Fruit fly (Drosophila melanogaster) whole organism, embryonic: ENCODE results near the gene zen.

Source experiments
- Ada2b ChIP-seq: fragments of 200-800 bp; sonication (Bioruptor generic); IDR thresholded peaks from 2 replicates; pipeline ENCODE4 v1.3.6; 2022; ENCODE audit warnings: missing biosample characterization, missing genetic modification characterization
- C15 ChIP-seq: fragments of 200-800 bp; sonication (Bioruptor generic); IDR thresholded peaks from 3 replicates; pipeline ENCODE4 v1.3.6; 2022; ENCODE audit warnings: missing biosample characterization, missing genetic modification characterization
- CG10267 ChIP-seq: fragments of 200-800 bp; sonication (Bioruptor generic); optimal IDR thresholded peaks from 2 replicates; lab custom pipeline; 2018; ENCODE audit warnings: missing biosample characterization, mild to moderate bottlenecking, missing genetic modification characterization, moderate library complexity
- CG10654 ChIP-seq: fragments of 200-800 bp; sonication (Bioruptor generic); optimal IDR thresholded peaks from 2 replicates; lab custom pipeline; 2016; ENCODE audit warnings: missing biosample characterization, missing genetic modification characterization
- CG10979 ChIP-seq: fragments of 200-800 bp; sonication (Bioruptor generic); optimal IDR thresholded peaks from 2 replicates; lab custom pipeline; 2018; ENCODE audit warnings: missing biosample characterization, mild to moderate bottlenecking, missing genetic modification characterization, moderate library complexity
- CG14710 ChIP-seq: fragments of 200-800 bp; sonication (Bioruptor generic); optimal IDR thresholded peaks from 3 replicates; lab custom pipeline; 2019; ENCODE audit warnings: missing biosample characterization, mild to moderate bottlenecking, missing genetic modification characterization, moderate library complexity
- CG14860 ChIP-seq: fragments of 200-800 bp; sonication (Bioruptor generic); IDR thresholded peaks from 3 replicates; pipeline ENCODE4 v1.3.6; 2022; ENCODE audit warnings: missing biosample characterization, missing genetic modification characterization; ENCODE audit not compliant: partially characterized antibody
- CG15479 ChIP-seq: fragments of 200-800 bp; sonication (Bioruptor generic); optimal IDR thresholded peaks from 3 replicates; lab custom pipeline; 2019; ENCODE audit warnings: missing biosample characterization, mild to moderate bottlenecking, missing genetic modification characterization, moderate library complexity
- CG15696 ChIP-seq: fragments of 200-800 bp; sonication (Bioruptor generic); optimal IDR thresholded peaks from 2 replicates; lab custom pipeline; 2019; ENCODE audit warnings: missing biosample characterization, mild to moderate bottlenecking, missing genetic modification characterization, moderate library complexity
- CG16815 ChIP-seq: fragments of 200-800 bp; sonication (Bioruptor generic); optimal IDR thresholded peaks from 3 replicates; lab custom pipeline; 2017; ENCODE audit warnings: missing biosample characterization, mild to moderate bottlenecking, missing genetic modification characterization
- CG18262 ChIP-seq: fragments of 200-800 bp; optimal IDR thresholded peaks from 3 replicates; lab custom pipeline; 2019; ENCODE audit warnings: missing biosample characterization, mild to moderate bottlenecking, missing genetic modification characterization, moderate library complexity
- CG18619 ChIP-seq: fragments of 200-800 bp; sonication (Bioruptor generic); optimal IDR thresholded peaks from 3 replicates; lab custom pipeline; 2017; ENCODE audit warnings: missing biosample characterization, mild to moderate bottlenecking, missing genetic modification characterization
- CG18764 ChIP-seq: fragments of 200-800 bp; sonication (Bioruptor generic); optimal IDR thresholded peaks from 3 replicates; lab custom pipeline; 2016; ENCODE audit warnings: missing biosample characterization, missing genetic modification characterization
- CG2199 ChIP-seq: fragments of 200-800 bp; sonication (Bioruptor generic); IDR thresholded peaks from 3 replicates; pipeline ENCODE4 v1.3.6; 2022; ENCODE audit warnings: missing biosample characterization, missing genetic modification characterization
- CG30431 ChIP-seq: fragments of 200-800 bp; sonication (Bioruptor generic); optimal IDR thresholded peaks from 2 replicates; lab custom pipeline; 2017; ENCODE audit warnings: missing biosample characterization, missing genetic modification characterization
- CG3726 ChIP-seq: fragments of 200-800 bp; sonication (Bioruptor generic); IDR thresholded peaks from 3 replicates; pipeline ENCODE4, ENCODE4 v1.3.6; 2022; ENCODE audit warnings: missing biosample characterization, missing genetic modification characterization
- CG6254 ChIP-seq: fragments of 200-800 bp; sonication (Bioruptor generic); optimal IDR thresholded peaks from 3 replicates; lab custom pipeline; 2017; ENCODE audit warnings: mild to moderate bottlenecking, missing biosample characterization, missing genetic modification reagents, missing genetic modification characterization
- CG6689 ChIP-seq: fragments of 200-800 bp; sonication (Bioruptor generic); IDR thresholded peaks from 2 replicates; pipeline ENCODE4 v1.3.6; 2022; ENCODE audit warnings: missing biosample characterization, missing genetic modification characterization
- CG7271 ChIP-seq: fragments of 200-800 bp; sonication (Bioruptor generic); optimal IDR thresholded peaks from 2 replicates; lab custom pipeline; 2018; ENCODE audit warnings: missing biosample characterization, mild to moderate bottlenecking, missing genetic modification characterization, moderate library complexity
- CG8388 ChIP-seq: fragments of 200-800 bp; sonication (Bioruptor generic); optimal IDR thresholded peaks from 2 replicates; lab custom pipeline; 2019; ENCODE audit warnings: missing biosample characterization, mild to moderate bottlenecking, missing genetic modification characterization, moderate library complexity
- CoRest ChIP-seq: fragments of 200-800 bp; sonication (Bioruptor generic); optimal IDR thresholded peaks from 3 replicates; lab custom pipeline; 2018; ENCODE audit warnings: missing biosample characterization, mild to moderate bottlenecking, missing genetic modification characterization, moderate library complexity
- D19A ChIP-seq: fragments of 200-800 bp; optimal IDR thresholded peaks from 3 replicates; lab custom pipeline; 2019; ENCODE audit warnings: missing biosample characterization, mild to moderate bottlenecking, missing genetic modification characterization, moderate library complexity
- D19B ChIP-seq: fragments of 200-800 bp; sonication (Bioruptor generic); optimal IDR thresholded peaks from 2 replicates; lab custom pipeline; 2017; ENCODE audit warnings: missing biosample characterization, mild to moderate bottlenecking, missing genetic modification characterization
- ERR ChIP-seq: fragments of 200-800 bp; sonication (Bioruptor generic); optimal IDR thresholded peaks from 2 replicates; lab custom pipeline; 2016; ENCODE audit warnings: missing biosample characterization, missing genetic modification characterization
- Hey ChIP-seq: fragments of 200-800 bp; sonication (Bioruptor generic); optimal IDR thresholded peaks from 3 replicates; lab custom pipeline; 2018; ENCODE audit warnings: missing biosample characterization, mild to moderate bottlenecking, missing genetic modification characterization
- MESR4 ChIP-seq: fragments of 200-800 bp; sonication (Bioruptor generic); optimal IDR thresholded peaks from 2 replicates; lab custom pipeline; 2018; ENCODE audit warnings: missing biosample characterization, mild to moderate bottlenecking, missing genetic modification characterization, moderate library complexity
- Mad ChIP-seq: fragments of 200-800 bp; sonication (Bioruptor generic); optimal IDR thresholded peaks from 2 replicates; lab custom pipeline; 2016; ENCODE audit warnings: missing biosample characterization, missing genetic modification characterization
- Xrp1 ChIP-seq: fragments of 200-800 bp; sonication (Bioruptor generic); IDR thresholded peaks from 2 replicates; pipeline ENCODE4 v1.3.6; 2022; ENCODE audit warnings: missing biosample characterization, missing genetic modification characterization
- YL-1 ChIP-seq: fragments of 200-800 bp; sonication (Bioruptor generic); optimal IDR thresholded peaks from 3 replicates; lab custom pipeline; 2017; ENCODE audit warnings: missing biosample characterization, mild to moderate bottlenecking, missing genetic modification characterization
- cad ChIP-seq: fragments of >200 bp; optimal IDR thresholded peaks from 2 replicates; lab custom pipeline; 2017; ENCODE audit warnings: missing biosample characterization, missing genetic modification characterization
- dmrt99B ChIP-seq: fragments of 200-800 bp; sonication (Bioruptor generic); optimal IDR thresholded peaks from 2 replicates; lab custom pipeline; 2018; ENCODE audit warnings: missing biosample characterization, mild to moderate bottlenecking, missing genetic modification characterization, moderate library complexity
- fru ChIP-seq: fragments of >200 bp; optimal IDR thresholded peaks from 2 replicates; lab custom pipeline; 2017
- gem ChIP-seq: fragments of 200-800 bp; sonication (Bioruptor generic); optimal IDR thresholded peaks from 2 replicates; lab custom pipeline; 2019; ENCODE audit warnings: missing biosample characterization, mild to moderate bottlenecking, missing genetic modification characterization, moderate library complexity
- ind ChIP-seq: fragments of 200-800 bp; sonication (Bioruptor generic); optimal IDR thresholded peaks from 3 replicates; lab custom pipeline; 2016; ENCODE audit warnings: missing biosample characterization, missing genetic modification characterization
- kah ChIP-seq: fragments of 200-800 bp; sonication (Bioruptor generic); optimal IDR thresholded peaks from 2 replicates; lab custom pipeline; 2018; ENCODE audit warnings: missing biosample characterization, mild to moderate bottlenecking, missing genetic modification characterization
- lola ChIP-seq, 3 experiments: fragments of >200 bp in 2 of 3; fragments of 200-800 bp in 1 of 3; sonication (Bioruptor generic) in 1 of 3; optimal IDR thresholded peaks; 2 replicates each; lab custom pipeline; 2017 to 2019; ENCODE audit warnings: missing biosample characterization in 3 of 3, missing genetic modification characterization in 3 of 3, mild to moderate bottlenecking in 1 of 3, moderate library complexity in 1 of 3
- nerfin-2 ChIP-seq: fragments of 200-800 bp; sonication (Bioruptor generic); IDR thresholded peaks from 2 replicates; pipeline ENCODE4 v1.3.6; 2022; ENCODE audit warnings: missing biosample characterization, missing genetic modification characterization; ENCODE audit not compliant: partially characterized antibody
- nmo ChIP-seq: fragments of 200-800 bp; sonication (Bioruptor generic); optimal IDR thresholded peaks from 2 replicates; lab custom pipeline; 2018; ENCODE audit warnings: missing biosample characterization, mild to moderate bottlenecking, missing genetic modification characterization, moderate library complexity
- phol ChIP-seq: fragments of 200-800 bp; sonication (Bioruptor generic); optimal IDR thresholded peaks from 3 replicates; lab custom pipeline; 2018; ENCODE audit warnings: missing biosample characterization, mild to moderate bottlenecking, missing genetic modification characterization, moderate library complexity
- pros ChIP-seq: fragments of 200-800 bp; sonication (Bioruptor generic); optimal IDR thresholded peaks from 3 replicates; lab custom pipeline; 2019; ENCODE audit warnings: missing biosample characterization, mild to moderate bottlenecking, missing genetic modification characterization, moderate library complexity
- ssp ChIP-seq: fragments of 200-800 bp; sonication (Bioruptor generic); IDR thresholded peaks from 2 replicates; pipeline ENCODE4 v1.3.6; 2022; ENCODE audit warnings: missing biosample characterization, missing genetic modification characterization
- tll ChIP-seq, 2 experiments: fragments of 200-800 bp in 1 of 2; fragments of >200 bp in 1 of 2; sonication (Bioruptor generic) in 1 of 2; optimal IDR thresholded peaks; 2 replicates each; lab custom pipeline; 2017 to 2019; ENCODE audit warnings: missing biosample characterization in 2 of 2, missing genetic modification characterization in 2 of 2, mild to moderate bottlenecking in 1 of 2, moderate library complexity in 1 of 2
- trem ChIP-seq: fragments of 200-800 bp; optimal IDR thresholded peaks from 3 replicates; lab custom pipeline; 2019; ENCODE audit warnings: missing biosample characterization, mild to moderate bottlenecking, missing genetic modification characterization, moderate library complexity
- twi ChIP-seq: fragments of 200-800 bp; optimal IDR thresholded peaks from 2 replicates; lab custom pipeline; 2019; ENCODE audit warnings: missing biosample characterization, mild to moderate bottlenecking, missing genetic modification characterization, moderate library complexity
- zen ChIP-seq: fragments of 200-800 bp; sonication (Bioruptor generic); optimal IDR thresholded peaks from 3 replicates; lab custom pipeline; 2018; ENCODE audit warnings: missing biosample characterization, mild to moderate bottlenecking, missing genetic modification characterization, moderate library complexity

zen gene

dm6 chr3R:6759419-6759818 is 5.4 kb upstream of the zen start, which contains the start of gene bcd (continued):
- TF ChIP-seq CG2199 (GFP tag; lab: Robert Waterston, UW), result peak; percentile 99
- peak; percentile 9 for TF ChIP-seq YL-1 (GFP tag; lab: Kevin White, UChicago)
- TF ChIP-seq Hey (tag; lab: Kevin White, UChicago), result no peak
- peak; percentile 64 for TF ChIP-seq ssp (GFP tag; lab: Robert Waterston, UW)

- TF ChIP-seq C15 (0 out of 3 replicates have a peak, but pooled peaks have one; percentile 18), zen (tag; lab: Kevin White, UChicago) (peak; percentile 89), twi (tag; lab: Kevin White, UChicago) (peak; percentile 32), CG2199 (GFP tag; lab: Robert Waterston, UW) (0 out of 3 replicates have a peak, but pooled peaks have one; percentile 26), CG14860 (GFP tag; lab: Robert Waterston, UW) (no peak), CG8388 (GFP tag; lab: Kevin White, UChicago) (peak; percentile 11), CG7271 (tag; lab: Kevin White, UChicago) (peak; percentile 56), Xrp1 (GFP tag; lab: Robert Waterston, UW) (no peak), tll (GFP tag; optimal IDR thresholded peaks at IDR 0.05; lab: Kevin White, UChicago) (peak in 1 of 2 experiments; percentile 71), Mad (GFP tag; lab: Kevin White, UChicago) (no peak), cad (GFP tag; lab: Kevin White, UChicago) (peak; percentile 98), CG15479 (GFP tag; lab: Kevin White, UChicago) (peak; percentile 93)
Observed at dm6 chr3R:6755454-6755853, 1.5 kb upstream of the zen start.

- TF ChIP-seq gem (tag; lab: Kevin White, UChicago) (peak; percentile 45), CG8388 (GFP tag; lab: Kevin White, UChicago) (peak; percentile 4), Ada2b (no peak), CoRest (peak; percentile 4), pros (GFP tag; lab: Kevin White, UChicago) (no peak), CG3726 (GFP tag; lab: Robert Waterston, UW) (no peak), CG18764 (GFP tag; lab: Kevin White, UChicago) (no peak), nmo (GFP tag; lab: Kevin White, UChicago) (peak; percentile 18), CG10654 (no peak), CG16815 (GFP tag; lab: Kevin White, UChicago) (no peak), CG30431 (GFP tag; lab: Kevin White, UChicago) (no peak), lola (GFP tag; optimal IDR thresholded peaks at IDR 0.05; lab: Kevin White, UChicago) (peak in 1 of 3 experiments; percentile 45), kah (GFP tag; lab: Kevin White, UChicago) (no peak), trem (no peak), D19A (peak; percentile 9), D19B (GFP tag; lab: Kevin White, UChicago) (no peak), phol (tag; lab: Kevin White, UChicago) (peak; percentile 39), CG10267 (tag; lab: Kevin White, UChicago) (peak; percentile 21), CG6254 (no peak), CG18619 (no peak), CG15696 (peak; percentile 44), nerfin-2 (GFP tag; lab: Robert Waterston, UW) (no peak), twi (tag; lab: Kevin White, UChicago) (peak; percentile 94), ERR (GFP tag; lab: Kevin White, UChicago) (no peak), CG6689 (0 out of 2 replicates have a peak, but pooled peaks have one; percentile 42), ind (GFP tag; lab: Kevin White, UChicago) (no peak), MESR4 (GFP tag; lab: Kevin White, UChicago) (no peak), CG14710 (tag; lab: Kevin White, UChicago) (peak; percentile 34), CG18262 (peak; percentile 59), dmrt99B (tag; lab: Kevin White, UChicago) (peak; percentile 14), fru (no peak), CG10979 (tag; lab: Kevin White, UChicago) (peak; percentile 60)
Observed at dm6 chr3R:6751467-6752155, 2.4 kb downstream of the zen start.
